Fruit fly (Drosophila melanogaster) whole organism, prepupa: ENCODE results near the gene Rpn3.
A peak's percentile ranks its signal among the peaks of the same experiment; 100 is the strongest.

Experiments
- CG1621 ChIP-seq: fragments of 200-800 bp; sonication (Bioruptor generic); optimal IDR thresholded peaks from 3 replicates; lab custom pipeline; 2018; ENCODE audit warnings: missing biosample characterization, mild to moderate bottlenecking, missing genetic modification characterization
- Eip75B ChIP-seq: fragments of 200-800 bp; sonication (Bioruptor generic); optimal IDR thresholded peaks from 3 replicates; lab custom pipeline; 2016; ENCODE audit warnings: missing biosample characterization, missing genetic modification characterization
- salr ChIP-seq, 2 experiments: fragments of 200-800 bp; sonication (Bioruptor generic); optimal IDR thresholded peaks; 3 replicates each; lab custom pipeline; 2016 to 2018; ENCODE audit warnings: missing biosample characterization in 2 of 2, missing genetic modification characterization in 2 of 2, mild to moderate bottlenecking in 1 of 2

DNA sequence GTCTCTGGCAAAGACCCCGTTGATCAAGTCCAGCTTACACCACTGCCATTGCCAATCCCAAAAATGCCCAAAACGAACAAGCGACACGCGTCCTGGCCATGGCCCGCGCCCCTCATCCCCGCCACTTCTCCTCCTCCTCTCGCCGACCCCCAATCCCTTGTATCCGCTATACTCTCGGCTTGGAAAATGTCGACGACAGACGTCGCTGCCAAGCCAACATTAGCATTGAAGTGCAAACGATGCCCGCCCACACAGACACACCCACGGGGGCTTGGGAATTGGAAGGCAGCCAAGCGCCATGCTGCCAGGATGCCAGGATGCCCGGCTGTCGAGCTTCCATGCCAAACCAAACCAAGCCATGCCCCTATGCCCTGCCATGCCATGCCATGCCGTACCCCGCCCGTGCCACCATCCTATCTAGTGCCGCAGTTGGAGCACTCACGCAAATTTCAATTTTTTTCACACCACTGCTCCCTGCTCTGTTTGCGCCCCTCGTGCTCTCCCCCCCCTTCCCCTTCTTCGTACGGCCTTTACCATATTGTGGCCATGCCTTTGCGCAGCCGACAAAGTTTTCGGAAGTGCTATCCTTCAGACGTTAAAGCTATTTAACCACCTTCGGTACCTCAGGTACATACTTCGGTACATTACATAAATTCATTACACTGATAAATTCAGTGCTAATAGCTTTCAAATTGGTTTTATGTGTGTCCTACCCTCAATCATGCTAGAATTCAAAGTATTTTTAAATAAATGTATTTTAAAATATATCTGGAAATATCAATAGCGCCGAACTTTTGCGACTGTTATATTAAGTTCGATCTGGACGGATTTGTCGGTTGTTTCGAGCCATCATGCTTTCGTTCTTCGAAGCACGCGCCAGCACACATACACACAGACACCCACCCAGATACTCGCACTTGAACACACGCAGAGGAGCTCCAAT is 30.0 kb upstream of the Rpn3 start:
- TF ChIP-seq salr (GFP tag; optimal IDR thresholded peaks at IDR 0.05; lab: Kevin White, UChicago) (peak; percentile 54 to 82), CG1621 (tag; lab: Kevin White, UChicago) (peak; percentile 81), Eip75B (GFP tag; lab: Kevin White, UChicago) (peak; percentile 78)
